Worm (Caenorhabditis elegans): Measurements from ENCODE around the gene B0281.3.

ce11 chrII:2306741-2307140 is at the start of gene B0281.3:
- TF ChIP-seq snpc-4 (GFP tag; optimal IDR thresholded peaks at IDR 0.05) = no peak
- TF ChIP-seq snpc-4 (tag; optimal IDR thresholded peaks at IDR 0.05) = no peak
- no peak for TF ChIP-seq Y53G8AR.9 (GFP tag; conservative IDR thresholded peaks at IDR 0.05)
- TF ChIP-seq ama-1 (optimal IDR thresholded peaks at IDR 0.05) = no peak
- no peak for TF ChIP-seq ama-1 (GFP tag; optimal IDR thresholded peaks at IDR 0.05)
- TF ChIP-seq sea-2 (GFP tag; IDR thresholded peaks at IDR 0.05) = no peak
- no peak for TF ChIP-seq nhr-80 (tag; optimal IDR thresholded peaks at IDR 0.05)
- TF ChIP-seq xnd-1 (tag; optimal IDR thresholded peaks at IDR 0.05) = no peak

Measured in whole organism, young adult.